Fruit fly (Drosophila melanogaster): ENCODE results near the gene Trmt61.

dm6 chr3R:26037899-26038298 lies 21.4 kb upstream of the Trmt61 start:
- TF ChIP-seq toe (GFP tag; optimal IDR thresholded peaks at IDR 0.05) (no peak), kay (GFP tag; ENCODE audit: borderline replicate concordance) (no peak), CG12768 (GFP tag; optimal IDR thresholded peaks at IDR 0.05) (no peak), ovo (GFP tag; optimal IDR thresholded peaks at IDR 0.05) (no peak), CG5204 (GFP tag; optimal IDR thresholded peaks at IDR 0.05) (no peak), Crg-1 (GFP tag; optimal IDR thresholded peaks at IDR 0.05) (no peak), pad (GFP tag; optimal IDR thresholded peaks at IDR 0.05) (no peak), tj (GFP tag; optimal IDR thresholded peaks at IDR 0.05) (no peak), CG7045 (GFP tag; optimal IDR thresholded peaks at IDR 0.05) (no peak), bab1 (GFP tag; optimal IDR thresholded peaks at IDR 0.05) (no peak), CG1620 (GFP tag; optimal IDR thresholded peaks at IDR 0.05) (no peak), CG7101 (tag; optimal IDR thresholded peaks at IDR 0.05) (no peak), cic (GFP tag; optimal IDR thresholded peaks at IDR 0.05) (no peak)

Measured in whole organism, adult.